Worm (Caenorhabditis elegans) whole organism, late embryonic: Measurements from ENCODE around the gene srj-11.

Experiments used
- F13H6.1 ChIP-seq: sonication (generic microtip); optimal IDR thresholded peaks from 2 replicates; lab custom pipeline; 2016; ENCODE audit warnings: missing genetic modification characterization, missing compliant biosample characterization
- T23F11.4 ChIP-seq: fragments of 200-800 bp; sonication (Bioruptor generic); optimal IDR thresholded peaks from 2 replicates; lab custom pipeline; 2018; ENCODE audit warnings: mild to moderate bottlenecking, missing genetic modification characterization, missing compliant biosample characterization
- ama-1 ChIP-seq: fragments of 150-350 bp; optimal IDR thresholded peaks from 2 replicates; lab custom pipeline; 2014
- ceh-19 ChIP-seq: fragments of 200-800 bp; sonication (Bioruptor generic); optimal IDR thresholded peaks from 2 replicates; lab custom pipeline; 2018; ENCODE audit warnings: mild to moderate bottlenecking, missing genetic modification characterization, missing compliant biosample characterization
- ceh-45 ChIP-seq: fragments of 200-800 bp; sonication (Bioruptor generic); IDR thresholded peaks from 2 replicates; pipeline ENCODE4 v1.3.6; 2022; ENCODE audit warnings: missing genetic modification reagents, missing genetic modification characterization, missing compliant biosample characterization
- elt-2 ChIP-seq: sonication (generic microtip); optimal IDR thresholded peaks from 2 replicates; lab custom pipeline; 2016; ENCODE audit warnings: missing genetic modification reagents, missing genetic modification characterization, missing compliant biosample characterization
- hlh-15 ChIP-seq: sonication (generic microtip); optimal IDR thresholded peaks from 2 replicates; lab custom pipeline; 2016; ENCODE audit warnings: missing genetic modification characterization, missing compliant biosample characterization
- hlh-30 ChIP-seq: sonication (generic microtip); optimal IDR thresholded peaks from 2 replicates; lab custom pipeline; 2017; ENCODE audit warnings: antibody characterized with exemption, missing genetic modification characterization, missing compliant biosample characterization; ENCODE audit not compliant: insufficient read depth
- nhr-11 ChIP-seq: fragments of 150-350 bp; optimal IDR thresholded peaks from 2 replicates; lab custom pipeline; 2014; ENCODE audit warnings: missing biosample characterization, missing genetic modification characterization
- pros-1 ChIP-seq: fragments of 150-350 bp; optimal IDR thresholded peaks from 2 replicates; lab custom pipeline; 2014; ENCODE audit warnings: missing biosample characterization, missing genetic modification reagents, missing genetic modification characterization

ce11 chrV:3273156-3273555, 31.9 kb downstream of the srj-11 start, which contains the start of gene T28A11.20:
- TF ChIP-seq F13H6.1 (tag; lab: Kevin White, UChicago) = no peak
- TF ChIP-seq hlh-30 (tag; lab: Kevin White, UChicago) = no peak
- TF ChIP-seq ceh-19 = no peak
- TF ChIP-seq hlh-15 (tag; lab: Kevin White, UChicago) = no peak
- TF ChIP-seq pros-1 (tag; lab: Kevin White, UChicago) = no peak
- no peak for TF ChIP-seq ceh-45
- no peak for TF ChIP-seq elt-2 (tag; lab: Kevin White, UChicago)
- TF ChIP-seq ama-1 (lab: Kevin White, UChicago) = no peak
- TF ChIP-seq nhr-11 (tag; lab: Kevin White, UChicago) = no peak
- TF ChIP-seq T23F11.4 (GFP tag; lab: Kevin White, UChicago) = no peak
